Fruit fly (Drosophila melanogaster): ENCODE data around the gene CG33272.

Gene CG33272

DNA sequence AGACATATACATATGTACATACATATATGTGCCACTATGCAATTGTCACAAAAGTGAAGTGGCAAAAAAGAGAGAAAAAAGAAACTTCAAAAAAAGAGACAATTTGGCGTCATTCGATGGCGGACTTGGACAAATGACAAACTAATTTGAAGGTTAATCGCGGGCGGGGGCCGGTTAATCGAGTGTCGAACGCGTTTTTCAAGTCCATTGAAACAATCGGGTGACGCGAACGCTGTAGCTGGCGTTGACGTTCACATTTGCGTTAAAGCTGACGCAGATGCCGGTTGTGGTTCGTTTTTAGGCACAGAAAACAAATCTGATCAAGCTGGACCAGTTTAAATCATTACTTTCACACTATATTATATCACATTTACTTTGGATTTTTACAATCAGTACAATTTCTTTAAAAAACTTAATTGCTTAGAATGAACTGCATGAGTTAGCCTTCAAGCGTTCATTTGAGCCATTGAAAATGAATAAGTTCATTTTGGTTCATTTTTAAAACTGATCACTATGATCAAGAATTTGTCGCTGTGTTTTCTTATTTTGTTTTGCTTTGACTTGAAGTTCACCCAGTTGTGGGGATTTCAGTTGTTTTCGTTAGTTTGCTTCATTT is 23.4 kb upstream of the CG33272 start (continued):
- TF ChIP-seq HLH4C (GFP tag; IDR thresholded peaks at IDR 0.05; ENCODE audit: partially characterized antibody): no peak
- no peak for TF ChIP-seq mirr (GFP tag; optimal IDR thresholded peaks at IDR 0.05)
- TF ChIP-seq NK7.1 (GFP tag; optimal IDR thresholded peaks at IDR 0.05): no peak
- TF ChIP-seq mam (GFP tag; optimal IDR thresholded peaks at IDR 0.05): peak; percentile 45
- no peak for TF ChIP-seq otp (GFP tag; IDR thresholded peaks at IDR 0.05)
- TF ChIP-seq lbe (GFP tag; optimal IDR thresholded peaks at IDR 0.05): no peak
- no peak for TF ChIP-seq CG10321 (GFP tag; IDR thresholded peaks at IDR 0.05)
- TF ChIP-seq pros (GFP tag; optimal IDR thresholded peaks at IDR 0.05): no peak
- TF ChIP-seq kni (GFP tag; optimal IDR thresholded peaks at IDR 0.05): no peak
- TF ChIP-seq Deaf1 (tag; optimal IDR thresholded peaks at IDR 0.05): no peak
- peak; percentile 50 for TF ChIP-seq PHDP (tag; optimal IDR thresholded peaks at IDR 0.05)
- no peak for TF ChIP-seq tll (GFP tag; optimal IDR thresholded peaks at IDR 0.05)
- no peak for TF ChIP-seq CG15479 (GFP tag; optimal IDR thresholded peaks at IDR 0.05)
- TF ChIP-seq tgo (GFP tag; IDR thresholded peaks at IDR 0.05): peak; percentile 44; the same call in 2 of the 3 replicates
- TF ChIP-seq kah (GFP tag; optimal IDR thresholded peaks at IDR 0.05): no peak
- TF ChIP-seq Trl (optimal IDR thresholded peaks at IDR 0.05): no peak
- peak; percentile 38 for TF ChIP-seq Trl (GFP tag; optimal IDR thresholded peaks at IDR 0.05)
- peak; percentile 68 for TF ChIP-seq grau (tag; optimal IDR thresholded peaks at IDR 0.05)
- TF ChIP-seq CG31441 (GFP tag; IDR thresholded peaks at IDR 0.05): peak; percentile 56; the same call in 1 of the 2 replicates
- TF ChIP-seq CG15514 (GFP tag; optimal IDR thresholded peaks at IDR 0.05): peak; percentile 14
- no peak for TF ChIP-seq CG4360 (GFP tag; IDR thresholded peaks at IDR 0.05)
- TF ChIP-seq Max (GFP tag; optimal IDR thresholded peaks at IDR 0.05): peak; percentile 25
- no peak for TF ChIP-seq danr (GFP tag; IDR thresholded peaks at IDR 0.05)
- peak; percentile 23 for TF ChIP-seq schlank (tag; optimal IDR thresholded peaks at IDR 0.05)
- no peak for TF ChIP-seq CG1602 (GFP tag; optimal IDR thresholded peaks at IDR 0.05)
- no peak for TF ChIP-seq HLHmδ (GFP tag; optimal IDR thresholded peaks at IDR 0.05)
- TF ChIP-seq cad (GFP tag; optimal IDR thresholded peaks at IDR 0.05): no peak
- TF ChIP-seq CG8281 (tag; optimal IDR thresholded peaks at IDR 0.05): peak; percentile 16
- peak; percentile 22 for TF ChIP-seq CG9727 (GFP tag; optimal IDR thresholded peaks at IDR 0.05)
- TF ChIP-seq aop (GFP tag; IDR thresholded peaks at IDR 0.05): no peak

DNA sequence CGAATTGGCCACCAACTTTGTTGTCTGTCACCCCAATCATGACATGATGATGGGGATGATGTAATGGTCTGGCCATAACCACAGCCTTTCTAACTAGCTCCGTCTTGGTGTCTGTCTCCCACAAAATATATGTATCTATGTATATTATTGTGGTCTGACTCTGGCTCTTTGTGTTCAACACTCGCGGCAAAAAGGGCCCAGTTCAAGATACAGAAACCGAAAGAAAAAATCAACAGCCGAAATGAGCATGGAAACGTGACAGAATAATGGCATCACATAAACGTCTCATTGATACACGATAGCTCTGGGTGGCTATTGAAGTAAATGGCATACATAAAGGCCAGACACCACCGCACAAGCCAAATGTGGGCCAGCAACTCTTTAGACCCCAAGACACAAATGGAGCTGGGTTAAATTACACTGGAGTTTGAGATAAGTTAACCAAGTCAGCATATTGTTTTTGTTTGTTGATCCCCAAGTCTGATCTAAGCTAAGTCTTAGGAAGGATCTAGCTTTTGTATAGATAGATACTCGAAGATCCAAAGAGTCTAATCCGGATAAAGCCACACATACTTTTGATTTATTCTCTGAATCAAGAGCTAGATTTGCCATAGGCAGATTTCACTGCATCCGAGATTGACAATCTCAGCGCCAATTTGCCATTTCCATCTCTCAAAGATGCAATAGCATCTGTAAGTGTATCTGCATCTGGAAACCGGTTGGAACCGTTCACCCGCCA is 21.8 kb upstream of the CG33272 start:
- TF ChIP-seq trem (tag; optimal IDR thresholded peaks at IDR 0.05): no peak
- peak; percentile 34; the same call in 1 of the 2 replicates for TF ChIP-seq Drgx (GFP tag; IDR thresholded peaks at IDR 0.05)
- no peak for TF ChIP-seq CkIIα-i1 (GFP tag; IDR thresholded peaks at IDR 0.05)
- 0 out of 2 replicates have a peak, but pooled peaks have one; percentile 25 for TF ChIP-seq CG9932 (GFP tag; IDR thresholded peaks at IDR 0.05)
- peak; percentile 84 for TF ChIP-seq Ets65A (GFP tag)
- TF ChIP-seq CG18262 (tag; optimal IDR thresholded peaks at IDR 0.05): no peak
- no peak for TF ChIP-seq CG15479 (GFP tag; optimal IDR thresholded peaks at IDR 0.05)
- TF ChIP-seq lola (GFP tag; optimal IDR thresholded peaks at IDR 0.05): peak in 1 of 3 experiments; percentile 38
- 0 out of 3 replicates have a peak, but pooled peaks have one; percentile 16 for TF ChIP-seq ci (GFP tag; IDR thresholded peaks at IDR 0.05)
- no peak for TF ChIP-seq ase (GFP tag; IDR thresholded peaks at IDR 0.05)
- TF ChIP-seq D19A (tag; optimal IDR thresholded peaks at IDR 0.05): no peak
- TF ChIP-seq cwo (GFP tag; optimal IDR thresholded peaks at IDR 0.05): peak; percentile 12
- TF ChIP-seq CG12769 (tag; optimal IDR thresholded peaks at IDR 0.05): peak; percentile 6
- peak; percentile 72 for TF ChIP-seq Med (GFP tag)
- no peak for TF ChIP-seq CG34422 (GFP tag; IDR thresholded peaks at IDR 0.05)
- no peak for TF ChIP-seq CG8924 (tag; optimal IDR thresholded peaks at IDR 0.05)
- no peak for TF ChIP-seq CG12104 (GFP tag; optimal IDR thresholded peaks at IDR 0.05)
- peak; percentile 83 for TF ChIP-seq CG13894 (tag; optimal IDR thresholded peaks at IDR 0.05)
- TF ChIP-seq Pdp1 (GFP tag; optimal IDR thresholded peaks at IDR 0.05): peak in 1 of 2 experiments; percentile 55
- peak; percentile 0 for TF ChIP-seq CG15269 (tag; optimal IDR thresholded peaks at IDR 0.05)
- TF ChIP-seq CG1529 (GFP tag; optimal IDR thresholded peaks at IDR 0.05): no peak
